Fruit fly (Drosophila melanogaster) whole organism, embryonic: Measurements from ENCODE around the gene Gyc89Da.

Experiments used
- ATbp ChIP-seq: fragments of 200-800 bp; sonication (Bioruptor generic); optimal IDR thresholded peaks from 2 replicates; lab custom pipeline; 2017; ENCODE audit warnings: missing biosample characterization, mild to moderate bottlenecking, missing genetic modification characterization, missing genetic modification reagents
- Abd-B ChIP-seq: fragments of 200-800 bp; sonication (Bioruptor generic); optimal IDR thresholded peaks from 2 replicates; lab custom pipeline; 2018; ENCODE audit warnings: missing biosample characterization, mild to moderate bottlenecking, missing genetic modification characterization, moderate library complexity
- Antp ChIP-seq: fragments of 200-800 bp; sonication (Bioruptor generic); optimal IDR thresholded peaks from 3 replicates; lab custom pipeline; 2016; ENCODE audit warnings: missing biosample characterization, missing genetic modification characterization
- Bdp1 ChIP-seq: fragments of 200-800 bp; sonication (Bioruptor generic); optimal IDR thresholded peaks from 3 replicates; lab custom pipeline; 2016; ENCODE audit warnings: missing biosample characterization, missing genetic modification characterization
- Blimp-1 ChIP-seq: fragments of 200-800 bp; sonication (Bioruptor generic); optimal IDR thresholded peaks from 3 replicates; lab custom pipeline; 2018; ENCODE audit warnings: missing biosample characterization, missing genetic modification characterization, mild to moderate bottlenecking, moderate library complexity, missing genetic modification reagents
- CG10267 ChIP-seq: fragments of 200-800 bp; sonication (Bioruptor generic); optimal IDR thresholded peaks from 2 replicates; lab custom pipeline; 2018; ENCODE audit warnings: missing biosample characterization, mild to moderate bottlenecking, missing genetic modification characterization, moderate library complexity
- CG12299 ChIP-seq: fragments of 200-800 bp; sonication (Bioruptor generic); optimal IDR thresholded peaks from 2 replicates; lab custom pipeline; 2018; ENCODE audit warnings: missing biosample characterization, mild to moderate bottlenecking, missing genetic modification characterization
- CG13775 ChIP-seq: fragments of 200-800 bp; sonication (Bioruptor generic); optimal IDR thresholded peaks from 3 replicates; lab custom pipeline; 2017; ENCODE audit warnings: missing biosample characterization, mild to moderate bottlenecking, missing genetic modification characterization
- CG14710 ChIP-seq: fragments of 200-800 bp; sonication (Bioruptor generic); optimal IDR thresholded peaks from 3 replicates; lab custom pipeline; 2019; ENCODE audit warnings: missing biosample characterization, mild to moderate bottlenecking, missing genetic modification characterization, moderate library complexity
- CG1602 ChIP-seq: fragments of 200-800 bp; sonication (Bioruptor generic); optimal IDR thresholded peaks from 3 replicates; lab custom pipeline; 2016; ENCODE audit warnings: missing biosample characterization, missing genetic modification characterization
- CG16863 ChIP-seq: fragments of 200-800 bp; sonication (Bioruptor generic); optimal IDR thresholded peaks from 3 replicates; lab custom pipeline; 2016; ENCODE audit warnings: missing biosample characterization, missing genetic modification characterization
- CG31388 ChIP-seq: fragments of 200-800 bp; sonication (Bioruptor generic); optimal IDR thresholded peaks from 2 replicates; lab custom pipeline; 2016; ENCODE audit warnings: missing biosample characterization, missing genetic modification characterization
- CG3847 ChIP-seq: fragments of 200-800 bp; sonication (Bioruptor generic); IDR thresholded peaks from 2 replicates; pipeline ENCODE4 v1.3.6; 2022; ENCODE audit warnings: missing biosample characterization, missing genetic modification characterization
- CG6854 ChIP-seq: fragments of 200-800 bp; sonication (Bioruptor generic); optimal IDR thresholded peaks from 3 replicates; lab custom pipeline; 2017; ENCODE audit warnings: missing biosample characterization, mild to moderate bottlenecking, missing genetic modification characterization
- CG8944 ChIP-seq: fragments of 200-800 bp; sonication (Bioruptor generic); optimal IDR thresholded peaks from 3 replicates; lab custom pipeline; 2016; ENCODE audit warnings: missing biosample characterization, missing genetic modification characterization
- Chrac-16 ChIP-seq: fragments of 200-800 bp; sonication (Bioruptor generic); optimal IDR thresholded peaks from 3 replicates; lab custom pipeline; 2016; ENCODE audit warnings: missing biosample characterization, missing genetic modification characterization
- Dref ChIP-seq: fragments of 200-800 bp; sonication (Bioruptor generic); IDR thresholded peaks from 2 replicates; pipeline ENCODE4 v1.3.6; 2022; ENCODE audit warnings: missing biosample characterization, missing genetic modification characterization
- Drgx ChIP-seq: fragments of 200-800 bp; sonication (Bioruptor generic); IDR thresholded peaks from 2 replicates; pipeline ENCODE4 v1.3.6; 2022; ENCODE audit warnings: missing biosample characterization, missing genetic modification characterization
- Elba2 ChIP-seq: fragments of 200-800 bp; sonication (Bioruptor generic); optimal IDR thresholded peaks from 3 replicates; lab custom pipeline; 2016; ENCODE audit warnings: missing biosample characterization, missing genetic modification characterization
- Fer3 ChIP-seq: fragments of 200-800 bp; sonication (Bioruptor generic); optimal IDR thresholded peaks from 2 replicates; lab custom pipeline; 2018; ENCODE audit warnings: missing biosample characterization, mild to moderate bottlenecking, missing genetic modification characterization, moderate library complexity
- HHEX ChIP-seq: fragments of 200-800 bp; sonication (Bioruptor generic); optimal IDR thresholded peaks from 3 replicates; lab custom pipeline; 2017; ENCODE audit warnings: missing biosample characterization, mild to moderate bottlenecking, missing genetic modification characterization, missing genetic modification reagents
- MBD-R2 ChIP-seq: fragments of 200-800 bp; sonication (Bioruptor generic); IDR thresholded peaks from 2 replicates; pipeline ENCODE4 v1.3.6; 2022; ENCODE audit warnings: missing biosample characterization, missing genetic modification characterization
- Meics ChIP-seq: fragments of 200-800 bp; sonication (Bioruptor generic); optimal IDR thresholded peaks from 2 replicates; lab custom pipeline; 2017; ENCODE audit warnings: missing biosample characterization, mild to moderate bottlenecking, missing genetic modification characterization
- Optix ChIP-seq: fragments of 200-800 bp; sonication (Bioruptor generic); IDR thresholded peaks from 3 replicates; pipeline ENCODE4 v1.3.6; 2022; ENCODE audit warnings: missing biosample characterization, missing genetic modification characterization
- Pdp1 ChIP-seq, 2 experiments: fragments of 200-800 bp; sonication (Bioruptor generic); optimal IDR thresholded peaks; 3 replicates each; lab custom pipeline; 2016; ENCODE audit warnings: missing biosample characterization in 2 of 2, missing genetic modification characterization in 2 of 2, mild to moderate bottlenecking in 1 of 2, moderate library complexity in 1 of 2
- Ptx1 ChIP-seq: fragments of 200-800 bp; sonication (Bioruptor generic); IDR thresholded peaks from 2 replicates; pipeline ENCODE4 v1.3.6; 2022; ENCODE audit warnings: missing biosample characterization, missing genetic modification characterization
- Ravus ChIP-seq: fragments of 200-800 bp; sonication (Bioruptor generic); IDR thresholded peaks from 2 replicates; pipeline ENCODE4 v1.3.6; 2022; ENCODE audit warnings: missing biosample characterization, missing genetic modification characterization
- Sin3A ChIP-seq: fragments of >200 bp; optimal IDR thresholded peaks from 2 replicates; lab custom pipeline; 2018
- Stat92E ChIP-seq, 3 experiments: fragments of >200 bp in 2 of 3; fragments of 200-800 bp in 1 of 3; sonication (Bioruptor generic) in 1 of 3; optimal IDR thresholded peaks; 2 replicates each; lab custom pipeline; 2017 to 2019; ENCODE audit warnings: missing biosample characterization in 3 of 3, missing genetic modification characterization in 3 of 3, mild to moderate bottlenecking in 1 of 3, moderate library complexity in 1 of 3
- Xbp1 ChIP-seq: fragments of 200-800 bp; sonication (Bioruptor generic); optimal IDR thresholded peaks from 3 replicates; lab custom pipeline; 2016; ENCODE audit warnings: missing biosample characterization, mild to moderate bottlenecking, missing genetic modification characterization
- ac ChIP-seq: fragments of 200-800 bp; sonication (Bioruptor generic); optimal IDR thresholded peaks from 3 replicates; lab custom pipeline; 2017; ENCODE audit warnings: missing biosample characterization, mild to moderate bottlenecking, missing genetic modification characterization
- bab2 ChIP-seq: fragments of 200-800 bp; sonication (Bioruptor generic); optimal IDR thresholded peaks from 2 replicates; lab custom pipeline; 2016; ENCODE audit warnings: missing biosample characterization, missing genetic modification characterization
- bigmax ChIP-seq: fragments of 200-800 bp; sonication (Bioruptor generic); optimal IDR thresholded peaks from 2 replicates; lab custom pipeline; 2018; ENCODE audit warnings: missing biosample characterization, mild to moderate bottlenecking, missing genetic modification characterization
- da ChIP-seq: fragments of 200-800 bp; sonication (Bioruptor generic); optimal IDR thresholded peaks from 2 replicates; lab custom pipeline; 2016; ENCODE audit warnings: missing biosample characterization, missing genetic modification characterization
- fd96Cb ChIP-seq: fragments of 200-800 bp; sonication (Bioruptor generic); optimal IDR thresholded peaks from 2 replicates; lab custom pipeline; 2018; ENCODE audit warnings: missing biosample characterization, mild to moderate bottlenecking, missing genetic modification characterization, moderate library complexity
- grau ChIP-seq: fragments of 200-800 bp; optimal IDR thresholded peaks from 3 replicates; lab custom pipeline; 2019; ENCODE audit warnings: missing biosample characterization, mild to moderate bottlenecking, missing genetic modification characterization, moderate library complexity
- ham ChIP-seq: fragments of 200-800 bp; sonication (Bioruptor generic); IDR thresholded peaks from 2 replicates; pipeline ENCODE4 v1.3.6; 2022; ENCODE audit warnings: missing biosample characterization, missing genetic modification characterization
- ind ChIP-seq: fragments of 200-800 bp; sonication (Bioruptor generic); optimal IDR thresholded peaks from 3 replicates; lab custom pipeline; 2016; ENCODE audit warnings: missing biosample characterization, missing genetic modification characterization
- jigr1 ChIP-seq: fragments of 200-800 bp; sonication (Bioruptor generic); IDR thresholded peaks from 3 replicates; pipeline ENCODE4 v1.3.6; 2022; ENCODE audit warnings: missing biosample characterization, missing genetic modification characterization
- ken ChIP-seq: fragments of 200-800 bp; sonication (Bioruptor generic); IDR thresholded peaks from 3 replicates; pipeline ENCODE4 v1.3.6; 2022; ENCODE audit warnings: missing biosample characterization, missing genetic modification characterization
- kni ChIP-seq: fragments of 200-800 bp; sonication (Bioruptor generic); optimal IDR thresholded peaks from 3 replicates; lab custom pipeline; 2017; ENCODE audit warnings: mild to moderate bottlenecking, missing biosample characterization, missing genetic modification reagents, missing genetic modification characterization
- mirr ChIP-seq: fragments of 200-800 bp; sonication (Bioruptor generic); optimal IDR thresholded peaks from 3 replicates; lab custom pipeline; 2018; ENCODE audit warnings: missing biosample characterization, mild to moderate bottlenecking, missing genetic modification characterization
- nau ChIP-seq: fragments of 200-800 bp; sonication (Bioruptor generic); optimal IDR thresholded peaks from 3 replicates; lab custom pipeline; 2017; ENCODE audit warnings: missing biosample characterization, mild to moderate bottlenecking, missing genetic modification characterization, missing genetic modification reagents
- oc ChIP-seq: fragments of 200-800 bp; sonication (Bioruptor generic); optimal IDR thresholded peaks from 2 replicates; lab custom pipeline; 2018; ENCODE audit warnings: missing biosample characterization, mild to moderate bottlenecking, missing genetic modification characterization, moderate library complexity
- otp ChIP-seq: fragments of 200-800 bp; sonication (Bioruptor generic); IDR thresholded peaks from 3 replicates; pipeline ENCODE4, ENCODE4 v1.3.6; 2022; ENCODE audit warnings: missing biosample characterization, missing genetic modification characterization
- rib ChIP-seq: fragments of 200-800 bp; sonication (Bioruptor generic); IDR thresholded peaks from 2 replicates; pipeline ENCODE4 v1.3.6; 2022; ENCODE audit warnings: missing biosample characterization, missing genetic modification characterization
- schlank ChIP-seq: fragments of 200-800 bp; sonication (Bioruptor generic); optimal IDR thresholded peaks from 2 replicates; lab custom pipeline; 2018; ENCODE audit warnings: missing biosample characterization, mild to moderate bottlenecking, missing genetic modification characterization
- sd ChIP-seq: fragments of 200-800 bp; sonication (Bioruptor generic); optimal IDR thresholded peaks from 3 replicates; lab custom pipeline; 2018; ENCODE audit warnings: missing biosample characterization, mild to moderate bottlenecking, missing genetic modification characterization, moderate library complexity
- sim ChIP-seq: fragments of 200-800 bp; sonication (Bioruptor generic); IDR thresholded peaks from 2 replicates; pipeline ENCODE4 v1.3.6; 2022; ENCODE audit warnings: missing biosample characterization, missing genetic modification characterization
- sna ChIP-seq: fragments of 200-800 bp; sonication (Bioruptor generic); IDR thresholded peaks from 2 replicates; pipeline ENCODE4 v1.3.6; 2022; ENCODE audit warnings: missing biosample characterization, missing genetic modification characterization; ENCODE audit not compliant: partially characterized antibody
- vvl ChIP-seq: fragments of 200-800 bp; sonication (Bioruptor generic); IDR thresholded peaks from 2 replicates; pipeline ENCODE4 v1.3.6; 2022; ENCODE audit warnings: missing biosample characterization, missing genetic modification characterization

Gene Gyc89Da

dm6 chr3R:16441367-16441923 is 31.0 kb upstream of the Gyc89Da start, which contains the start of gene ema (continued):
- 0 out of 2 replicates have a peak, but pooled peaks have one; percentile 21 for TF ChIP-seq sna (GFP tag; lab: Robert Waterston, UW)
- TF ChIP-seq bigmax (GFP tag; lab: Kevin White, UChicago): no peak
- no peak for TF ChIP-seq ATbp (GFP tag; lab: Kevin White, UChicago)
- peak; percentile 7 for TF ChIP-seq Sin3A (lab: Kevin White, UChicago)
- peak; percentile 43 for TF ChIP-seq CG14710 (tag; lab: Kevin White, UChicago)
- TF ChIP-seq MBD-R2 (GFP tag; lab: Robert Waterston, UW): peak; percentile 96
- peak; percentile 37 for TF ChIP-seq Fer3
- TF ChIP-seq kni: no peak
- no peak for TF ChIP-seq Ravus (GFP tag; lab: Robert Waterston, UW)
- no peak for TF ChIP-seq CG12299 (tag; lab: Kevin White, UChicago)
- TF ChIP-seq Pdp1 (GFP tag; optimal IDR thresholded peaks at IDR 0.05; lab: Kevin White, UChicago): peak in 1 of 2 experiments; percentile 50
- no peak for TF ChIP-seq CG6854
- peak; percentile 36 for TF ChIP-seq Xbp1 (GFP tag; lab: Kevin White, UChicago)
- no peak for TF ChIP-seq ken (GFP tag; lab: Robert Waterston, UW)
- TF ChIP-seq oc (tag; lab: Kevin White, UChicago): no peak
- no peak for TF ChIP-seq da (GFP tag; lab: Kevin White, UChicago)
- no peak for TF ChIP-seq CG13775 (GFP tag; lab: Kevin White, UChicago)
- TF ChIP-seq mirr (GFP tag; lab: Kevin White, UChicago): peak; percentile 34
- TF ChIP-seq CG8944 (GFP tag; lab: Kevin White, UChicago): peak; percentile 8
- TF ChIP-seq CG3847 (GFP tag; lab: Robert Waterston, UW): no peak
- peak; percentile 1 for TF ChIP-seq Antp (GFP tag; lab: Kevin White, UChicago)
- TF ChIP-seq ac (GFP tag; lab: Kevin White, UChicago): no peak
- no peak for TF ChIP-seq Optix (GFP tag; lab: Robert Waterston, UW)
- TF ChIP-seq nau (GFP tag; lab: Kevin White, UChicago): no peak
- no peak for TF ChIP-seq Blimp-1
- no peak for TF ChIP-seq Abd-B (GFP tag; lab: Kevin White, UChicago)
- TF ChIP-seq ind (GFP tag; lab: Kevin White, UChicago): no peak
- 0 out of 2 replicates have a peak, but pooled peaks have one; percentile 22 for TF ChIP-seq rib (GFP tag; lab: Robert Waterston, UW)
- TF ChIP-seq HHEX (GFP tag; lab: Kevin White, UChicago): no peak
- TF ChIP-seq sd: no peak
- TF ChIP-seq CG31388 (GFP tag; lab: Kevin White, UChicago): no peak
- no peak for TF ChIP-seq jigr1 (GFP tag; lab: Robert Waterston, UW)
- no peak for TF ChIP-seq CG1602
- TF ChIP-seq grau (tag; lab: Kevin White, UChicago): peak; percentile 46
- TF ChIP-seq otp (GFP tag; lab: Robert Waterston, UW): no peak
- TF ChIP-seq Dref (GFP tag; lab: Robert Waterston, UW): peak; percentile 81
- no peak for TF ChIP-seq fd96Cb
- no peak for TF ChIP-seq ham (GFP tag; lab: Robert Waterston, UW)
- no peak for TF ChIP-seq CG16863 (GFP tag; lab: Kevin White, UChicago)
- 0 out of 2 replicates have a peak, but pooled peaks have one; percentile 40 for TF ChIP-seq vvl (GFP tag; lab: Robert Waterston, UW)
- TF ChIP-seq Elba2 (GFP tag; lab: Kevin White, UChicago): no peak
- no peak for TF ChIP-seq sim
- TF ChIP-seq CG10267 (tag; lab: Kevin White, UChicago): peak; percentile 29
- TF ChIP-seq Bdp1 (GFP tag; lab: Kevin White, UChicago): no peak
- no peak for TF ChIP-seq Drgx (GFP tag; lab: Robert Waterston, UW)
- TF ChIP-seq Chrac-16: peak; percentile 22
- peak in 1 of 3 experiments; percentile 10 for TF ChIP-seq Stat92E (GFP tag; optimal IDR thresholded peaks at IDR 0.05; lab: Kevin White, UChicago)
- no peak for TF ChIP-seq Ptx1 (GFP tag; lab: Robert Waterston, UW)
- peak; percentile 10 for TF ChIP-seq Meics (GFP tag; lab: Kevin White, UChicago)
- no peak for TF ChIP-seq schlank
- no peak for TF ChIP-seq bab2 (GFP tag; lab: Kevin White, UChicago)
